Worm (Caenorhabditis elegans): Measurements from ENCODE around the gene K09C6.9.

Gene K09C6.9

ce11 chrV:875945-876344, 21.1 kb upstream of the K09C6.9 start, which contains the start of gene T02B11.9:
Gene T02B11.9, plus strand, starts transcription at chrV:876245.
- TF ChIP-seq ZK546.5 (tag; optimal IDR thresholded peaks at IDR 0.05) (no peak), nhr-129 (tag; optimal IDR thresholded peaks at IDR 0.05) (no peak), mbf-1 (tag; optimal IDR thresholded peaks at IDR 0.05) (no peak), ceh-82 (tag; optimal IDR thresholded peaks at IDR 0.05) (no peak), ama-1 (optimal IDR thresholded peaks at IDR 0.05) (no peak), unc-55 (GFP tag; optimal IDR thresholded peaks at IDR 0.05) (no peak), nhr-6 (tag; optimal IDR thresholded peaks at IDR 0.05) (no peak), nhr-23 (tag; optimal IDR thresholded peaks at IDR 0.05) (no peak), elt-1 (tag; optimal IDR thresholded peaks at IDR 0.05) (no peak), unc-62 (GFP tag; optimal IDR thresholded peaks at IDR 0.05) (no peak), nhr-237 (tag; optimal IDR thresholded peaks at IDR 0.05) (no peak), elt-3 (tag; optimal IDR thresholded peaks at IDR 0.05) (no peak), nhr-77 (tag; optimal IDR thresholded peaks at IDR 0.05) (no peak), F13H6.1 (tag; optimal IDR thresholded peaks at IDR 0.05) (no peak), sma-9 (GFP tag; optimal IDR thresholded peaks at IDR 0.05) (no peak), sma-9 (tag; optimal IDR thresholded peaks at IDR 0.05) (no peak)

ce11 chrV:871029-871428, 16.2 kb upstream of the K09C6.9 start, which contains the start of gene T02B11.4:
Gene T02B11.4, minus strand, starts transcription at chrV:871129.
- TF ChIP-seq elt-3 (tag; optimal IDR thresholded peaks at IDR 0.05) (no peak), Y55F3AM.14 (GFP tag; optimal IDR thresholded peaks at IDR 0.05) (no peak), crh-2 (tag; optimal IDR thresholded peaks at IDR 0.05) (no peak), ztf-4 (tag; optimal IDR thresholded peaks at IDR 0.05) (no peak), skn-1 (tag; optimal IDR thresholded peaks at IDR 0.05) (no peak), ZK546.5 (tag; optimal IDR thresholded peaks at IDR 0.05) (no peak)

- no peak for TF ChIP-seq nhr-237 (tag; optimal IDR thresholded peaks at IDR 0.05)
- no peak for TF ChIP-seq skn-1 (tag; optimal IDR thresholded peaks at IDR 0.05)
- no peak for TF ChIP-seq C34F6.9 (tag; optimal IDR thresholded peaks at IDR 0.05)
- TF ChIP-seq peb-1 (tag; optimal IDR thresholded peaks at IDR 0.05), result no peak
- no peak for TF ChIP-seq sem-4 (tag; optimal IDR thresholded peaks at IDR 0.05)
- no peak for TF ChIP-seq ceh-16 (tag; optimal IDR thresholded peaks at IDR 0.05)
- TF ChIP-seq nhr-77 (tag; optimal IDR thresholded peaks at IDR 0.05), result no peak
- no peak for TF ChIP-seq fos-1 (tag; optimal IDR thresholded peaks at IDR 0.05)
Observed at ce11 chrV:866729-867128, 11.9 kb upstream of the K09C6.9 start, which contains the start of gene T02B11.3. Gene T02B11.3, minus strand, starts transcription at chrV:866829.

ce11 chrV:858841-859456, 4.1 kb upstream of the K09C6.9 start:
- TF ChIP-seq nhr-11 (tag; optimal IDR thresholded peaks at IDR 0.05), result no peak
- TF ChIP-seq snpc-4 (tag; optimal IDR thresholded peaks at IDR 0.05), result peak; percentile 88

- TF ChIP-seq dmd-4 (tag; optimal IDR thresholded peaks at IDR 0.05) (no peak), mbf-1 (tag; optimal IDR thresholded peaks at IDR 0.05) (no peak), lin-11 (tag; optimal IDR thresholded peaks at IDR 0.05) (no peak), ZK546.5 (tag; optimal IDR thresholded peaks at IDR 0.05) (no peak), ceh-16 (tag; optimal IDR thresholded peaks at IDR 0.05) (no peak), C34F6.9 (tag; optimal IDR thresholded peaks at IDR 0.05) (no peak), alr-1 (tag; optimal IDR thresholded peaks at IDR 0.05) (no peak), nhr-10 (tag; optimal IDR thresholded peaks at IDR 0.05) (no peak), ama-1 (optimal IDR thresholded peaks at IDR 0.05) (no peak), elt-3 (tag; optimal IDR thresholded peaks at IDR 0.05) (no peak), nhr-25 (tag; optimal IDR thresholded peaks at IDR 0.05) (no peak), R02D3.7 (tag; optimal IDR thresholded peaks at IDR 0.05) (no peak), ceh-82 (tag; optimal IDR thresholded peaks at IDR 0.05) (no peak), lin-13 (GFP tag; optimal IDR thresholded peaks at IDR 0.05) (no peak), lsy-2 (tag; optimal IDR thresholded peaks at IDR 0.05) (no peak), lin-39 (tag; optimal IDR thresholded peaks at IDR 0.05) (no peak), nhr-12 (tag; optimal IDR thresholded peaks at IDR 0.05) (no peak), aly-2 (tag; optimal IDR thresholded peaks at IDR 0.05) (no peak), sma-3 (GFP tag; optimal IDR thresholded peaks at IDR 0.05) (no peak)
Observed at ce11 chrV:856549-856948, 1.7 kb upstream of the K09C6.9 start, which contains the start of gene K09C6.2. Gene K09C6.2, plus strand, starts transcription at chrV:856849.
